Worm (Caenorhabditis elegans) whole organism, L4 larva: ENCODE measurements around the gene T26H10.2.

Experiments used
- F26F4.8 ChIP-seq: fragments of 200-800 bp; sonication (Bioruptor generic); conservative IDR thresholded peaks from 2 replicates; pipeline ENCODE4 v1.3.6; 2022; ENCODE audit warnings: missing genetic modification characterization, missing compliant biosample characterization
- F44E2.7 ChIP-seq: fragments of 200-800 bp; sonication (Bioruptor generic); IDR thresholded peaks from 2 replicates; pipeline ENCODE4 v2.1.2; 2022; ENCODE audit warnings: missing genetic modification characterization, missing compliant biosample characterization
- T20F7.1 ChIP-seq: fragments of 200-800 bp; sonication (Bioruptor generic); optimal IDR thresholded peaks from 2 replicates; lab custom pipeline; 2018; ENCODE audit warnings: mild to moderate bottlenecking, missing genetic modification characterization, missing compliant biosample characterization
- Y48G9A.11 ChIP-seq: fragments of 200-800 bp; sonication (Bioruptor generic); IDR thresholded peaks from 2 replicates; pipeline ENCODE4 v1.3.6; 2022; ENCODE audit warnings: missing genetic modification reagents, missing genetic modification characterization, missing compliant biosample characterization
- Y75B8A.6 ChIP-seq: fragments of 200-800 bp; sonication (Bioruptor generic); IDR thresholded peaks from 2 replicates; pipeline ENCODE4 v1.3.6; 2022; ENCODE audit warnings: missing genetic modification reagents, missing genetic modification characterization, missing compliant biosample characterization
- ZK546.5 ChIP-seq, 2 experiments: sonication (generic microtip); optimal IDR thresholded peaks; 2 replicates each; lab custom pipeline; 2017; ENCODE audit warnings: missing biosample characterization in 2 of 2, missing genetic modification characterization in 2 of 2
- arid-1 ChIP-seq: fragments of 200-800 bp; sonication (Bioruptor generic); conservative IDR thresholded peaks from 2 replicates; pipeline ENCODE4 v1.3.6; 2022; ENCODE audit warnings: missing genetic modification reagents, missing genetic modification characterization, missing compliant biosample characterization
- ceh-20 ChIP-seq: fragments of 200-800 bp; sonication (Bioruptor generic); IDR thresholded peaks from 2 replicates; pipeline ENCODE4 v1.3.6; 2022; ENCODE audit warnings: missing genetic modification reagents, missing genetic modification characterization, missing compliant biosample characterization
- ceh-44 ChIP-seq: fragments of 200-800 bp; sonication (Bioruptor generic); IDR thresholded peaks from 2 replicates; pipeline ENCODE4 v1.3.6; 2022; ENCODE audit warnings: missing genetic modification reagents, missing genetic modification characterization, missing compliant biosample characterization
- cey-2 ChIP-seq: sonication (generic microtip); optimal IDR thresholded peaks from 3 replicates; lab custom pipeline; 2017; ENCODE audit warnings: missing genetic modification characterization, mild to moderate bottlenecking, missing compliant biosample characterization, antibody characterized with exemption, borderline replicate concordance; ENCODE audit not compliant: insufficient read depth
- daf-16 ChIP-seq, 3 experiments: sonication (generic microtip); optimal IDR thresholded peaks; 2 replicates each; lab custom pipeline; 2016 to 2017; ENCODE audit warnings: missing genetic modification characterization in 3 of 3, missing genetic modification reagents in 3 of 3, mild to moderate bottlenecking in 2 of 3, missing compliant biosample characterization in 2 of 3, missing biosample characterization in 1 of 3, moderate library complexity in 1 of 3
- dmd-6 ChIP-seq: fragments of 200-800 bp; sonication (Bioruptor generic); IDR thresholded peaks from 2 replicates; pipeline ENCODE4 v1.3.6; 2022; ENCODE audit warnings: missing genetic modification reagents, missing genetic modification characterization, missing compliant biosample characterization
- dmd-8 ChIP-seq: fragments of 200-800 bp; sonication (Bioruptor generic); IDR thresholded peaks from 2 replicates; pipeline ENCODE4 v1.3.6; 2022; ENCODE audit warnings: missing genetic modification characterization, missing compliant biosample characterization
- dmd-9 ChIP-seq: fragments of 200-800 bp; sonication (Bioruptor generic); IDR thresholded peaks from 2 replicates; pipeline ENCODE4 v1.3.6; 2022; ENCODE audit warnings: missing genetic modification reagents, missing genetic modification characterization, missing compliant biosample characterization
- dpl-1 ChIP-seq: fragments of 150-350 bp; optimal IDR thresholded peaks from 2 replicates; lab custom pipeline; 2014; ENCODE audit warnings: missing biosample characterization, missing genetic modification reagents, missing genetic modification characterization
- dve-1 ChIP-seq: sonication (generic microtip); optimal IDR thresholded peaks from 2 replicates; lab custom pipeline; 2017; ENCODE audit warnings: antibody characterized with exemption, mild to moderate bottlenecking, missing genetic modification characterization, missing compliant biosample characterization; ENCODE audit not compliant: insufficient read depth
- egl-27 ChIP-seq: sonication (generic microtip); optimal IDR thresholded peaks from 3 replicates; lab custom pipeline; 2017; ENCODE audit warnings: missing biosample characterization, missing genetic modification reagents, missing genetic modification characterization
- fkh-10 ChIP-seq: fragments of 150-350 bp; optimal IDR thresholded peaks from 2 replicates; lab custom pipeline; 2014; ENCODE audit warnings: missing biosample characterization, missing genetic modification reagents, missing genetic modification characterization
- fos-1 ChIP-seq: fragments of 150-350 bp; optimal IDR thresholded peaks from 2 replicates; lab custom pipeline; 2014; ENCODE audit warnings: missing biosample characterization, missing genetic modification characterization
- gei-8 ChIP-seq: fragments of 200-800 bp; sonication (Bioruptor generic); optimal IDR thresholded peaks from 2 replicates; lab custom pipeline; 2018; ENCODE audit warnings: mild to moderate bottlenecking, missing genetic modification characterization, missing compliant biosample characterization
- hif-1 ChIP-seq, 2 experiments: sonication (generic microtip); optimal IDR thresholded peaks; 2 replicates each; lab custom pipeline; 2016 to 2017; ENCODE audit warnings: missing compliant biosample characterization in 2 of 2, missing genetic modification characterization in 2 of 2, missing genetic modification reagents in 2 of 2, missing genotype in 2 of 2, mild to moderate bottlenecking in 1 of 2
- hlh-11 ChIP-seq: fragments of 200-800 bp; sonication (Bioruptor generic); optimal IDR thresholded peaks from 2 replicates; lab custom pipeline; 2018; ENCODE audit warnings: mild to moderate bottlenecking, missing genetic modification characterization, missing compliant biosample characterization
- hlh-30 ChIP-seq: sonication (generic microtip); optimal IDR thresholded peaks from 2 replicates; lab custom pipeline; 2017; ENCODE audit warnings: antibody characterized with exemption, mild to moderate bottlenecking, missing genetic modification characterization, missing compliant biosample characterization; ENCODE audit not compliant: insufficient read depth
- hmg-1.1 ChIP-seq: fragments of 200-800 bp; sonication (Bioruptor generic); IDR thresholded peaks from 2 replicates; pipeline ENCODE4 v1.3.6; 2022; ENCODE audit warnings: missing genetic modification reagents, missing genetic modification characterization, missing compliant biosample characterization
- lim-7 ChIP-seq: fragments of 200-800 bp; sonication (Bioruptor generic); IDR thresholded peaks from 2 replicates; pipeline ENCODE4 v1.3.6; 2022; ENCODE audit warnings: missing genetic modification characterization, missing compliant biosample characterization
- lin-1 ChIP-seq: fragments of 200-800 bp; sonication (Bioruptor generic); IDR thresholded peaks from 2 replicates; pipeline ENCODE4 v1.3.6; 2022; ENCODE audit warnings: missing genetic modification reagents, missing genetic modification characterization, missing compliant biosample characterization
- lin-39 ChIP-seq: fragments of 150-350 bp; optimal IDR thresholded peaks from 2 replicates; lab custom pipeline; 2014; ENCODE audit warnings: missing biosample characterization, missing genetic modification reagents, missing genetic modification characterization
- madf-9 ChIP-seq: fragments of 200-800 bp; sonication (Bioruptor generic); conservative IDR thresholded peaks from 2 replicates; pipeline ENCODE4 v1.3.6; 2022; ENCODE audit warnings: missing genetic modification reagents, missing genetic modification characterization, missing compliant biosample characterization
- mes-2 ChIP-seq: sonication (generic microtip); optimal IDR thresholded peaks from 2 replicates; lab custom pipeline; 2016; ENCODE audit warnings: missing genotype, mild to moderate bottlenecking, missing genetic modification characterization, missing compliant biosample characterization; ENCODE audit not compliant: poor library complexity, severe bottlenecking
- mxl-3 ChIP-seq: fragments of 200-800 bp; sonication (Bioruptor generic); optimal IDR thresholded peaks from 2 replicates; lab custom pipeline; 2018; ENCODE audit warnings: mild to moderate bottlenecking, missing genetic modification characterization, missing compliant biosample characterization
- nhr-10 ChIP-seq: fragments of 150-350 bp; optimal IDR thresholded peaks from 2 replicates; lab custom pipeline; 2014; ENCODE audit warnings: missing biosample characterization, missing genetic modification characterization
- nhr-28 ChIP-seq: fragments of 150-350 bp; optimal IDR thresholded peaks from 2 replicates; lab custom pipeline; 2014; ENCODE audit warnings: missing biosample characterization, missing genetic modification characterization
- nhr-48 ChIP-seq: sonication (generic microtip); optimal IDR thresholded peaks from 2 replicates; lab custom pipeline; 2016; ENCODE audit warnings: mild to moderate bottlenecking, missing genetic modification characterization, missing compliant biosample characterization
- php-3 ChIP-seq: fragments of 200-800 bp; sonication (Bioruptor generic); IDR thresholded peaks from 2 replicates; pipeline ENCODE4 v1.3.6; 2022; ENCODE audit warnings: missing genetic modification reagents, missing genetic modification characterization, missing compliant biosample characterization
- pqm-1 ChIP-seq: sonication (generic microtip); optimal IDR thresholded peaks from 2 replicates; lab custom pipeline; 2017; ENCODE audit warnings: missing biosample characterization, missing genetic modification characterization
- saeg-2 ChIP-seq: fragments of 200-800 bp; sonication (Bioruptor generic); IDR thresholded peaks from 2 replicates; pipeline ENCODE4 v1.3.6; 2022; ENCODE audit warnings: missing genetic modification reagents, missing genetic modification characterization, missing compliant biosample characterization
- snpc-1.2 ChIP-seq: fragments of 200-800 bp; sonication (Bioruptor generic); IDR thresholded peaks from 2 replicates; pipeline ENCODE4 v1.3.6; 2022; ENCODE audit warnings: missing genetic modification reagents, missing genetic modification characterization, missing compliant biosample characterization
- spr-3 ChIP-seq: fragments of 200-800 bp; sonication (Bioruptor generic); optimal IDR thresholded peaks from 2 replicates; lab custom pipeline; 2018; ENCODE audit warnings: mild to moderate bottlenecking, missing genetic modification characterization, missing compliant biosample characterization
- unc-39 ChIP-seq: sonication (generic microtip); optimal IDR thresholded peaks from 2 replicates; lab custom pipeline; 2017; ENCODE audit warnings: missing biosample characterization, missing genetic modification characterization
- vab-7 ChIP-seq: fragments of 200-800 bp; sonication (Bioruptor generic); IDR thresholded peaks from 2 replicates; pipeline ENCODE4 v1.3.6; 2022; ENCODE audit warnings: missing genetic modification reagents, missing genetic modification characterization, missing compliant biosample characterization
- zfp-3 ChIP-seq: fragments of 200-800 bp; sonication (Bioruptor generic); conservative IDR thresholded peaks from 2 replicates; pipeline ENCODE4 v1.3.6; 2022; ENCODE audit warnings: missing genetic modification reagents, missing genetic modification characterization, missing compliant biosample characterization
- ztf-11 ChIP-seq: fragments of 150-350 bp; optimal IDR thresholded peaks from 2 replicates; lab custom pipeline; 2014; ENCODE audit warnings: missing biosample characterization, missing genetic modification characterization

Gene T26H10.2

DNA sequence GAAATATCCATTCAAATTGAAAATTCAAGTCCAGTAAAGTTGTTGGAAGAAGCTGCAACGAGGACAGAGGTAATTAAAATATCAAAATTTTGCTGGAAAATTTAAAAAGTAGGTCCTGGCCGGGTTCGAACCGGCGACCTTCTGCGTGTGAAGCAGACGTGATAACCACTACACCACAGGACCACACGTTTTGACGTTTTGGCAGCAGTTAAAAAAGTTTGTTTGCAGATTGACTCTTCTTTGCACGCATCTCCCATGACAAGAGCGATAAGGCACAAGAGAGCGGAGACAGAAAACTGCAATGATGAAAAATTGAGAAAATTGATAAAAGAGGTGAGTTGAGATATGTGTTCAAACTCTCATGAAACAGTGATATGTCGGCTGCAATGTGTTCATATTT lies 12.3 kb downstream of the T26H10.2 start:
- peak; percentile 75 for TF ChIP-seq lim-7 (GFP tag; lab: Robert Waterston, UW)
- TF ChIP-seq ceh-20 (GFP tag; lab: Robert Waterston, UW): peak; percentile 49; the same call in 1 of the 2 replicates
- peak; percentile 42; the same call in 1 of the 2 replicates for TF ChIP-seq lin-1 (GFP tag; lab: Robert Waterston, UW)
- TF ChIP-seq snpc-1.2 (GFP tag; lab: Robert Waterston, UW): peak; percentile 77; the same call in 1 of the 2 replicates
- no peak for TF ChIP-seq fkh-10 (GFP tag; lab: Kevin White, UChicago)
- no peak for TF ChIP-seq fos-1 (tag; lab: Kevin White, UChicago)
- no peak for TF ChIP-seq F26F4.8 (GFP tag; lab: Robert Waterston, UW)
- TF ChIP-seq T20F7.1 (GFP tag; lab: Kevin White, UChicago): peak; percentile 17
- 0 out of 2 replicates have a peak, but pooled peaks have one; percentile 57 for TF ChIP-seq dmd-8 (GFP tag; lab: Robert Waterston, UW)
- no peak for TF ChIP-seq dve-1 (tag; lab: Kevin White, UChicago)
- peak; percentile 82 for TF ChIP-seq dmd-6 (GFP tag; lab: Robert Waterston, UW)
- no peak for TF ChIP-seq egl-27 (tag; lab: Kevin White, UChicago)
- TF ChIP-seq F44E2.7 (GFP tag; lab: Robert Waterston, UW): 0 out of 2 replicates have a peak, but pooled peaks have one; percentile 52
- peak; percentile 36 for TF ChIP-seq pqm-1
- peak in 1 of 2 experiments; percentile 53 for TF ChIP-seq daf-16 (GFP tag; optimal IDR thresholded peaks at IDR 0.05; lab: Kevin White, UChicago)
- TF ChIP-seq daf-16 (tag; optimal IDR thresholded peaks at IDR 0.05; lab: Kevin White, UChicago): no peak
- TF ChIP-seq gei-8 (GFP tag; lab: Kevin White, UChicago): peak; percentile 27
- TF ChIP-seq unc-39 (tag; lab: Kevin White, UChicago): no peak
- TF ChIP-seq php-3: peak; percentile 53; the same call in 1 of the 2 replicates
- TF ChIP-seq arid-1 (GFP tag; lab: Robert Waterston, UW): peak; percentile 58; the same call in 1 of the 2 replicates
- TF ChIP-seq dmd-9 (GFP tag; lab: Robert Waterston, UW): 0 out of 2 replicates have a peak, but pooled peaks have one; percentile 54
- TF ChIP-seq madf-9 (GFP tag; lab: Robert Waterston, UW): peak; percentile 45; the same call in 1 of the 2 replicates
- 0 out of 2 replicates have a peak, but pooled peaks have one; percentile 38 for TF ChIP-seq saeg-2 (GFP tag; lab: Robert Waterston, UW)
- peak; percentile 64 for TF ChIP-seq vab-7 (GFP tag; lab: Robert Waterston, UW)
- TF ChIP-seq mes-2 (tag; lab: Kevin White, UChicago): peak; percentile 69
- TF ChIP-seq nhr-48 (tag; lab: Kevin White, UChicago): no peak
- TF ChIP-seq dpl-1 (GFP tag; lab: Kevin White, UChicago): peak; percentile 6
- TF ChIP-seq hmg-1.1 (GFP tag; lab: Robert Waterston, UW): peak; percentile 71
- peak; percentile 77 for TF ChIP-seq hlh-11
- TF ChIP-seq zfp-3 (GFP tag; lab: Robert Waterston, UW): peak; percentile 70; the same call in 1 of the 2 replicates
- peak; percentile 54 for TF ChIP-seq nhr-28 (tag; lab: Kevin White, UChicago)
- TF ChIP-seq hlh-30: peak; percentile 69
- TF ChIP-seq ceh-44 (GFP tag; lab: Robert Waterston, UW): 0 out of 2 replicates have a peak, but pooled peaks have one; percentile 18
- peak; percentile 51 for TF ChIP-seq mxl-3
- no peak for TF ChIP-seq cey-2
- TF ChIP-seq Y48G9A.11: 0 out of 2 replicates have a peak, but pooled peaks have one; percentile 22
- peak in 1 of 2 experiments; percentile 38 for TF ChIP-seq hif-1 (tag; optimal IDR thresholded peaks at IDR 0.05; lab: Kevin White, UChicago)

DNA sequence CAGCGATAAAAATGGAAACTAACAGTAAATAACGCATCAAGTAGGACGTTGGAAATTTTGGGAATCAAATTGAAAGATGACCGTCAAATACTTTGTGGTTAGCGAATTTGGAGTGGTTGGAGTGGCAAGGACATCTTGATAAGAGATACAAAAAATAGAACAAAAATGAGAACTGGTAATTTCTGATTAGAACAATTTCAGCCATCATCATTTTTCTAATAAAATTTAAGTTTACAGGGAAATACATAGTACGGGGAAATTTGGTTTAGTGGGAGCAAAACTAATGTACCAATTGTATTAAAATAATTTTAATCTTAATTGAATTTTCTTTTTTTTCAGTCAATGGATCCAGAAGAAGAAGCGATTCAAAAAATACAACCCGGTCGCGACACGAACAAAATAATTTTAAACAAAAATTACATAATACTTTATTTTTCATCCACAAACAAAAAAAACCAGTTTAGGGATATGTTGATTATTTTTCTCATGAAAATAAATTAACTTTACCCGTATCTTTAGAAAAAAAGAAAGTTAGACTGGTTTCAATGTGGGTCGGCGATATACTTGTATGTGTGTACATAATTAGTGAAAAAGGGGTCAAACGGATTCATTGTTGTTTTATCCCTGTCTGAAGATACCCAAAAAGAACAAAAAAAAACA lies 13.4 kb downstream of the T26H10.2 start, which contains the start of the genes K03B8.8 and grl-3:
TSS of gene K03B8.8 (minus strand) at position 101 of the 660 bp plus-strand sequence.
TSS of gene grl-3 (plus strand) at position 610 of the 660 bp plus-strand sequence.
- TF ChIP-seq ZK546.5 (tag; optimal IDR thresholded peaks at IDR 0.05; lab: Kevin White, UChicago) (no peak), nhr-10 (tag; lab: Kevin White, UChicago) (no peak), nhr-28 (tag; lab: Kevin White, UChicago) (peak; percentile 20), ztf-11 (tag; lab: Kevin White, UChicago) (no peak), Y75B8A.6 (no peak), lin-39 (no peak), spr-3 (no peak)
